Worm (Caenorhabditis elegans): Measurements from ENCODE around the gene H01M10.2.

ce11 chrX:2538713-2539112 lies 46.8 kb downstream of the H01M10.2 start:
- TF ChIP-seq F57C9.4 (tag; optimal IDR thresholded peaks at IDR 0.05) (no peak), egl-44 (GFP tag; IDR thresholded peaks at IDR 0.05) (no peak), F37B4.10 (GFP tag; IDR thresholded peaks at IDR 0.05) (no peak), ZK185.1 (tag; optimal IDR thresholded peaks at IDR 0.05; ENCODE audit: poor library complexity, severe bottlenecking) (no peak), lag-1 (GFP tag; IDR thresholded peaks at IDR 0.05) (no peak), zim-3 (tag; optimal IDR thresholded peaks at IDR 0.05) (no peak), F22D6.2 (tag; optimal IDR thresholded peaks at IDR 0.05) (no peak), sea-2 (GFP tag; IDR thresholded peaks at IDR 0.05) (no peak), him-1 (tag; optimal IDR thresholded peaks at IDR 0.05) (no peak), nhr-80 (tag; optimal IDR thresholded peaks at IDR 0.05) (no peak), rpc-1 (optimal IDR thresholded peaks at IDR 0.05) (no peak), rpc-1 (tag; optimal IDR thresholded peaks at IDR 0.05) (no peak), rcor-1 (GFP tag; IDR thresholded peaks at IDR 0.05) (no peak), Y95B8A.8 (GFP tag; IDR thresholded peaks at IDR 0.05) (no peak)
